Worm (Caenorhabditis elegans): ENCODE results near the gene Y45G12B.3.

DNA sequence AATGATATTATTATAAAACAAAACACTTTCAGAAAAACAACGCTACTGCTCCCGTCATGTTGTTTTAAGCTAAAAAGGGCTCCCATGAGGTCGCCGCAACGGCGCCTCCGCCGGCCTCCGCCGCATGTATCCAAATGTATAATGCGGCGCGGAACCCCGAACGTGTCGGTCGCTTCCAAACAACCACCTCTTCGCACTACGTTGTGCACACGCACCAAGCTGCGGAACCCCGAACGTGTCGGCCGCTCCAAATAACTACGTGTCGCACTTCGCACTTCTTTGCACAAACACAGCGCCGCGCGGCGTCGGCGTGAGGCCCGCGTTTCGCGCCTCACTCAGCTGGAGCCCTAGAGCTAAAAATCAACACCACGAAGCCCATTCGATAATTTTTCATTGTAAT lies 20.9 kb upstream of the Y45G12B.3 start:
- no peak for TF ChIP-seq lim-7 (GFP tag; IDR thresholded peaks at IDR 0.05)
- TF ChIP-seq lin-15B (tag; optimal IDR thresholded peaks at IDR 0.05), result no peak
- TF ChIP-seq mxl-2 (GFP tag; conservative IDR thresholded peaks at IDR 0.05), result no peak
- no peak for TF ChIP-seq ceh-82 (tag; optimal IDR thresholded peaks at IDR 0.05)
